Fruit fly (Drosophila melanogaster): Measurements from ENCODE around the gene sloth2.

sloth2 gene

DNA sequence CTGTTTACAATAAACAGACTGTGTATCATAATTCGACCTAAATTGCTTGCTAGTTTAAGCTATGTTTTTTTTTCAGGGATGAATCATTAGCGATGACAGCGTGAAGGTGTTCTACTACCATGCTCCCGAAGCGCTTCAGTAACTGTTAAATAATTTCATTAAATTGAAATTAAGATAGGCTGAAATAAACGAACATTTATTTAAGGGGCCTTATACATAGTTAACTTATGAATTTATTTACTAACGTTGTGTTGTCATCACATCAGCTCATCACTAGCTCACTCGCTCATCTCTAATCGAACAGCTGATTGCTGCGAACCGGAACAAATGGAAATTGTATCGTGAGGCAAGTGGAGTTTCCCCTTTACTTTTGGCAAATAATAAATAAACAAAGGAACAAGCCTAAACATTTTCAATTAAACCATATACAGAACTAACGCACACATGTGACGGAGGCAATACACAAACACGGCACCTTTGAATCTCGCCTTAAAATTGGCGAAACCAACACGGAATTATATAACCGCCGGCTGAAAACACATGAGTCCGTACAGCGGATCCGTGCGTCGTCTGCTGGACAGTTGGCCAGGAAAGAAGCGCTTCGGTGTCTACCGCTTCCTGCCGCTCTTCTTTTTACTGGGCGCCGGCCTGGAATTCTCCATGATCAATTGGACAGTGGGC is at the start of gene sloth2, which contains the start of the genes cm and sloth1:
TSS of gene sloth2 (plus strand) at position 295 of the 681 bp plus-strand sequence.
TSS of gene cm (minus strand) at position 83 of the 681 bp plus-strand sequence.
TSS of gene sloth1 (plus strand) at position 295 of the 681 bp plus-strand sequence.
- TF ChIP-seq CG6808 (GFP tag; optimal IDR thresholded peaks at IDR 0.05): peak; percentile 72
- TF ChIP-seq CG31627 (GFP tag; optimal IDR thresholded peaks at IDR 0.05): peak; percentile 93
- peak; percentile 85 for TF ChIP-seq achi (GFP tag; optimal IDR thresholded peaks at IDR 0.05)
- peak; percentile 74 for TF ChIP-seq CG15336 (GFP tag; IDR thresholded peaks at IDR 0.05)
- TF ChIP-seq dsx (GFP tag; optimal IDR thresholded peaks at IDR 0.05; ENCODE audit: poor library complexity, severe bottlenecking): peak; percentile 74
- peak; percentile 84 for TF ChIP-seq CG34406 (GFP tag; optimal IDR thresholded peaks at IDR 0.05)
- TF ChIP-seq eg (GFP tag; IDR thresholded peaks at IDR 0.05): peak; percentile 80
- peak; percentile 91 for TF ChIP-seq Hr39 (GFP tag; optimal IDR thresholded peaks at IDR 0.05)
- peak; percentile 90 for TF ChIP-seq Sox14 (GFP tag; optimal IDR thresholded peaks at IDR 0.05)
- peak; percentile 70 to 80 for TF ChIP-seq ss (GFP tag; optimal IDR thresholded peaks at IDR 0.05)
- TF ChIP-seq dac (GFP tag; optimal IDR thresholded peaks at IDR 0.05): peak; percentile 76
- peak; percentile 93 for TF ChIP-seq esn (GFP tag; optimal IDR thresholded peaks at IDR 0.05)
- peak; percentile 76 for TF ChIP-seq CG10669 (GFP tag; optimal IDR thresholded peaks at IDR 0.05)
- TF ChIP-seq Met (GFP tag; optimal IDR thresholded peaks at IDR 0.05): peak; percentile 88
- TF ChIP-seq fd59A (GFP tag; optimal IDR thresholded peaks at IDR 0.05): peak; percentile 66
- peak; percentile 84 for TF ChIP-seq net (GFP tag; optimal IDR thresholded peaks at IDR 0.05)
- peak; percentile 80 for TF ChIP-seq Hr4 (GFP tag; optimal IDR thresholded peaks at IDR 0.05)
- peak; percentile 93 for TF ChIP-seq lz (GFP tag; optimal IDR thresholded peaks at IDR 0.05)
- peak; percentile 80 for TF ChIP-seq Eip93F (GFP tag; optimal IDR thresholded peaks at IDR 0.05)
- peak; percentile 78 for TF ChIP-seq CG32006 (GFP tag; optimal IDR thresholded peaks at IDR 0.05)
- peak; percentile 87 for TF ChIP-seq cyc (GFP tag; optimal IDR thresholded peaks at IDR 0.05)
- peak; percentile 78 for TF ChIP-seq CG1621 (tag; optimal IDR thresholded peaks at IDR 0.05)
- TF ChIP-seq CG11762 (GFP tag; optimal IDR thresholded peaks at IDR 0.05; ENCODE audit: insufficient read depth): peak; percentile 34
- TF ChIP-seq CG11294 (GFP tag; IDR thresholded peaks at IDR 0.05): peak; percentile 62; the same call in 1 of the 2 replicates
- TF ChIP-seq Blimp-1 (GFP tag; optimal IDR thresholded peaks at IDR 0.05): peak; percentile 29
- TF ChIP-seq Hr38 (GFP tag; optimal IDR thresholded peaks at IDR 0.05): peak; percentile 48
- TF ChIP-seq CG8319 (GFP tag; optimal IDR thresholded peaks at IDR 0.05): peak; percentile 63
- peak; percentile 87 for TF ChIP-seq topi (GFP tag; optimal IDR thresholded peaks at IDR 0.05)
- TF ChIP-seq Lpt (GFP tag; optimal IDR thresholded peaks at IDR 0.05): peak; percentile 74
- peak; percentile 92 for TF ChIP-seq pdm3 (GFP tag; optimal IDR thresholded peaks at IDR 0.05)
- TF ChIP-seq Gug (GFP tag; IDR thresholded peaks at IDR 0.05): peak; percentile 55; the same call in 1 of the 2 replicates
- peak; percentile 62 for TF ChIP-seq fkh (GFP tag; optimal IDR thresholded peaks at IDR 0.05)
- TF ChIP-seq vri (GFP tag; optimal IDR thresholded peaks at IDR 0.05): peak; percentile 87
- TF ChIP-seq OdsH (GFP tag; optimal IDR thresholded peaks at IDR 0.05): peak; percentile 91
- TF ChIP-seq salr (GFP tag; optimal IDR thresholded peaks at IDR 0.05): peak; percentile 70 to 82
- no peak for TF ChIP-seq fd85E (GFP tag; optimal IDR thresholded peaks at IDR 0.05)
- TF ChIP-seq Ets96B (tag; optimal IDR thresholded peaks at IDR 0.05): peak; percentile 72
- peak; percentile 68 for TF ChIP-seq CG7368 (GFP tag; optimal IDR thresholded peaks at IDR 0.05)
- TF ChIP-seq CG3032 (tag; optimal IDR thresholded peaks at IDR 0.05): peak; percentile 96
- TF ChIP-seq Ets21C (GFP tag; optimal IDR thresholded peaks at IDR 0.05): peak; percentile 87
- TF ChIP-seq CG6163 (GFP tag; IDR thresholded peaks at IDR 0.05): peak; percentile 87
- peak; percentile 50 for TF ChIP-seq spab (GFP tag; optimal IDR thresholded peaks at IDR 0.05)
- peak; percentile 85 for TF ChIP-seq Eip75B (GFP tag; optimal IDR thresholded peaks at IDR 0.05)
- peak; percentile 84 for TF ChIP-seq CG3919 (GFP tag; optimal IDR thresholded peaks at IDR 0.05)
- TF ChIP-seq CG4318 (GFP tag; optimal IDR thresholded peaks at IDR 0.05): peak; percentile 59
- peak; percentile 95 for TF ChIP-seq Eip78C (GFP tag)
- TF ChIP-seq CG6792 (GFP tag; optimal IDR thresholded peaks at IDR 0.05): peak; percentile 84
- TF ChIP-seq CG10631 (GFP tag; optimal IDR thresholded peaks at IDR 0.05): peak; percentile 90
- TF ChIP-seq CG8632 (GFP tag; optimal IDR thresholded peaks at IDR 0.05): peak; percentile 84
- TF ChIP-seq Sox15 (GFP tag; optimal IDR thresholded peaks at IDR 0.05): peak; percentile 80
